Worm (Caenorhabditis elegans): ENCODE results near the gene ZK6.8.

Gene ZK6.8

DNA sequence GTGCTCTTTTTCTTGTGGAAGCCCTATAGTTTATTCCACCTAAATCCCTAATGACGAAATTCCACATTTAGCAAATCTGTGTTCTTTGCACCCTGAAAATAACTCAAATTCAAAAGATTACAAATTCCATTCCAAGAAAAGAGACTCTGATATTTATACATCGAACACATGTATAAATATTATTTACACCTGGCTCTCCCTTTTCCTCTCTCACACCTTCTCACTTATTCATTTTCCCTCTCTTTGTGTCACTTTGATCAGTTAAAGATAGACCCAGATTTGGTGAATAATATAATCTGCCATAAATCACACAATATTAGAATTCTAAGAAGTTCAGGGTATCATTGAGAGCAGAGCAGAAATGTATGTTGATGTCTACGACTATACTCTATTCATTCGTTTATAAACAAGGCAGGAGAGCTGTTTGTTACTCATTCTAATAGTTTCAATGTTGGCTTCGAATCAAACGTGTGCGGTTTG is 10.5 kb downstream of the ZK6.8 start, which contains the start of gene nhr-254:
nhr-254 (plus strand) TSS at position 430 of the 480 bp plus-strand sequence.
- TF ChIP-seq sptf-1 (tag; optimal IDR thresholded peaks at IDR 0.05): no peak

DNA sequence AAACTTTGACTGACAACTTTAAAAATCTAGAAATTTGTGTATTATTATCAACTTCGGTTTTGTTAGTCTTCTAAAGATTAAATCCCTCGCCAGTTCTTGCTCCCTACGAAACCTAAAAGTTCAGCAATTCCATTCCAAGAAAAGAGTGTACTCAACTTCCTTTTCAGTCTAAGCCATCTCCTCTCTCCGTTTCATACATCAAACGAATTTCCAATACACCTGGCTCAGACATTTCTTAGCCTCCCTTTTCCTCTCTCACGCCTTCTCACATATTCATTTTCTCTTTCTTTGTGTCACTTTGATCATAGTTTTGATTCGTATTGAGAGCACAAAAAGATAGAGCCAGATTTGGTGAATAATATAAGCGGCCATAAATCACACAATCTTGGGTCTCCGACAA is 14.6 kb downstream of the ZK6.8 start, which contains the start of gene nhr-253:
nhr-253 (plus strand) TSS at position 285 of the 400 bp plus-strand sequence.
- TF ChIP-seq lin-32 (GFP tag; optimal IDR thresholded peaks at IDR 0.05) (no peak), drap-1 (GFP tag; optimal IDR thresholded peaks at IDR 0.05) (no peak), ceh-39 (tag; optimal IDR thresholded peaks at IDR 0.05) (no peak), ham-2 (GFP tag; optimal IDR thresholded peaks at IDR 0.05) (no peak), nhr-76 (tag; optimal IDR thresholded peaks at IDR 0.05) (no peak), nhr-237 (tag; optimal IDR thresholded peaks at IDR 0.05) (no peak), mep-1 (tag; optimal IDR thresholded peaks at IDR 0.05) (no peak), bed-3 (GFP tag; optimal IDR thresholded peaks at IDR 0.05) (no peak), nhr-12 (tag; optimal IDR thresholded peaks at IDR 0.05) (no peak), ztf-11 (tag; optimal IDR thresholded peaks at IDR 0.05) (no peak), blmp-1 (tag; optimal IDR thresholded peaks at IDR 0.05) (no peak), pha-4 (tag; optimal IDR thresholded peaks at IDR 0.05) (no peak), unc-120 (tag; optimal IDR thresholded peaks at IDR 0.05; ENCODE audit: poor library complexity, severe bottlenecking) (no peak), sem-2 (GFP tag; optimal IDR thresholded peaks at IDR 0.05) (no peak), lsy-2 (tag; optimal IDR thresholded peaks at IDR 0.05) (no peak), flh-1 (GFP tag; optimal IDR thresholded peaks at IDR 0.05) (no peak)

DNA sequence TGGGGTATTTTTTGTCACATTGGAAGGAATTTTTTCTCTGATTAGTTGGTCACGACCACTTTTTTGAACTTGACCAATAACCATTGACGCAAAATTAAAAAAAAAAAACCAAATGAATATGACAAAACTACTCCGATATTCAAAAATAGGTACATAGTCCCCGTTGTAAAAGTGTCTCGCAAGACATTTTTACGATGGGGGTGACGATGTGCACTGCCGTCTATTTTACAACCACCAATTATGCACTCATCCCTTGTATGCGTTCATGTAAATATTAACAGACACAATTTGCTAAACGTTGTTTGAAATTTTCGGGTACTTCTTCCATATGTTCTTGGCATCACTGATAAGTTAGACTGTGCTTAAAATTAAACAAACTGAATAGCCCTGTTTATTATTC is 18.0 kb downstream of the ZK6.8 start, which contains the start of gene scl-27:
scl-27 (plus strand) TSS at position 301 of the 400 bp plus-strand sequence.
- TF ChIP-seq sptf-1 (tag; optimal IDR thresholded peaks at IDR 0.05) (no peak), lin-13 (tag; optimal IDR thresholded peaks at IDR 0.05) (no peak), zip-8 (tag; optimal IDR thresholded peaks at IDR 0.05) (no peak), mep-1 (tag; optimal IDR thresholded peaks at IDR 0.05) (no peak), sem-2 (GFP tag; optimal IDR thresholded peaks at IDR 0.05) (no peak), pha-4 (tag; optimal IDR thresholded peaks at IDR 0.05) (no peak), unc-39 (tag; optimal IDR thresholded peaks at IDR 0.05) (no peak), mab-5 (tag; optimal IDR thresholded peaks at IDR 0.05) (no peak), unc-120 (tag; optimal IDR thresholded peaks at IDR 0.05; ENCODE audit: poor library complexity, severe bottlenecking) (no peak), bed-3 (GFP tag; optimal IDR thresholded peaks at IDR 0.05) (no peak), tbx-8 (GFP tag; optimal IDR thresholded peaks at IDR 0.05) (no peak), elt-1 (tag; optimal IDR thresholded peaks at IDR 0.05; ENCODE audit: borderline replicate concordance, insufficient read depth) (no peak)

DNA sequence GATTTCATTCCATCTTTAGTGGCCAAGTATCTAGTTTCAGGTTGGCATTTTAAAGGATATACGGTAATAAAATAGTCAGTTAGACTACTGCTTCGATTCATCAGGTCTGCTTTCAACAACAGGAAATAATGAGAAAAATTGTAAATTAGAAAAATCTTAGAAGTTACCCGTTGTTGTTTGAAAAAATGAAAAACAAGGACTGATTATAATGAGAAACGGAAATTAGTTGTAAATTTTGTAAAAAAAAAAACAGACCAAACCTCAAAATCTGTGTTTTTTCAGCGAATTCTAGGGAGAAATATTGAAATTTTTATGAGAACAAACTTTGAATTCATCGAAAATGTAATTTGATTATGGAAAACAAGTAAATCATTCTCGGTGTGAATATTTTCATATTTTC is 21.3 kb downstream of the ZK6.8 start, which contains the start of gene srh-62:
srh-62 (minus strand) TSS at position 101 of the 400 bp plus-strand sequence.
- TF ChIP-seq lsy-2 (tag; optimal IDR thresholded peaks at IDR 0.05) (no peak), ces-1 (GFP tag; optimal IDR thresholded peaks at IDR 0.05) (no peak), nhr-2 (tag; optimal IDR thresholded peaks at IDR 0.05) (no peak), hlh-1 (tag; optimal IDR thresholded peaks at IDR 0.05) (no peak), unc-39 (tag; optimal IDR thresholded peaks at IDR 0.05) (no peak), mep-1 (tag; optimal IDR thresholded peaks at IDR 0.05) (no peak), lin-32 (GFP tag; optimal IDR thresholded peaks at IDR 0.05) (no peak), nhr-28 (tag; optimal IDR thresholded peaks at IDR 0.05) (no peak), sem-2 (GFP tag; optimal IDR thresholded peaks at IDR 0.05) (no peak), ceh-43 (GFP tag; optimal IDR thresholded peaks at IDR 0.05) (no peak), elt-1 (tag; optimal IDR thresholded peaks at IDR 0.05; ENCODE audit: borderline replicate concordance, insufficient read depth) (no peak)

DNA sequence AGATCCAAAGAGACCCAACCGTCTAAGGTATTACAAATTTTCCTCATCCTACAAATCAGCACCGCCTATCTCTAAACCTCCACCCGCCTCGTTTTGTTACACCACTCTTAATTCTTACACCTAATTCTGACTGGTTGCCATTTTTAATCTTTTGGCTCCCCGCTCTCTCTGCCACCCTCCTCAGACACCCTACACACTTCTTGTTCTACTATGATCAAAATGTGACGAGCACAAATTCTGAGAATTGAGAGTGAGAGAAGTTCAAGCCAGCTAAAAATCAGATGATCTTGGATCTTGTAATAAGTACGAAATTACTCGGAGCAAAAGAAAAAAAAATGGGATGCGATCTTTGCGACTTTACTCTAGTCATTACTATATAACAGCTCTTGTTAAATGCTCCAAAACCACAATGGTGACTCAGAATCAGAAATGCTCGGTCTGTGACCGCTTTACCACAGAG is 22.5 kb downstream of the ZK6.8 start, which contains the start of gene nhr-252:
nhr-252 (plus strand) TSS at position 410 of the 460 bp plus-strand sequence.
- TF ChIP-seq mls-2 (tag; optimal IDR thresholded peaks at IDR 0.05): no peak
- TF ChIP-seq ham-2 (GFP tag; optimal IDR thresholded peaks at IDR 0.05): no peak
- TF ChIP-seq ces-1 (GFP tag; optimal IDR thresholded peaks at IDR 0.05): no peak
- TF ChIP-seq M03D4.4 (tag; optimal IDR thresholded peaks at IDR 0.05): no peak
- TF ChIP-seq ceh-43 (GFP tag; optimal IDR thresholded peaks at IDR 0.05): no peak
- TF ChIP-seq flh-1 (GFP tag; optimal IDR thresholded peaks at IDR 0.05): no peak
- TF ChIP-seq unc-62 (GFP tag; optimal IDR thresholded peaks at IDR 0.05): no peak
- TF ChIP-seq ceh-83 (GFP tag; optimal IDR thresholded peaks at IDR 0.05): no peak
- no peak for TF ChIP-seq elt-3 (tag; optimal IDR thresholded peaks at IDR 0.05)
- TF ChIP-seq blmp-1 (tag; optimal IDR thresholded peaks at IDR 0.05): no peak
- no peak for TF ChIP-seq lin-13 (tag; optimal IDR thresholded peaks at IDR 0.05)
- no peak for TF ChIP-seq unc-120 (tag; optimal IDR thresholded peaks at IDR 0.05; ENCODE audit: poor library complexity, severe bottlenecking)
- TF ChIP-seq bed-3 (GFP tag; optimal IDR thresholded peaks at IDR 0.05): no peak
- no peak for TF ChIP-seq nhr-76 (tag; optimal IDR thresholded peaks at IDR 0.05)
